Fruit fly (Drosophila melanogaster): ENCODE results near the gene CG10126.

The CG10126 gene

dm6 chr3R:12858079-12858478 is 967 bp downstream of the CG10126 start (continued):
- TF ChIP-seq CG3995 (GFP tag; optimal IDR thresholded peaks at IDR 0.05) (peak; percentile 85), zf30C (GFP tag; optimal IDR thresholded peaks at IDR 0.05) (no peak), pros (GFP tag; optimal IDR thresholded peaks at IDR 0.05) (no peak), repo (GFP tag; optimal IDR thresholded peaks at IDR 0.05) (no peak), CG17186 (GFP tag; optimal IDR thresholded peaks at IDR 0.05) (no peak)

- TF ChIP-seq z (GFP tag; IDR thresholded peaks at IDR 0.05): peak; percentile 57; the same call in 1 of the 3 replicates
- TF ChIP-seq mirr (GFP tag; optimal IDR thresholded peaks at IDR 0.05): peak; percentile 15
- peak; percentile 36; the same call in 1 of the 3 replicates for TF ChIP-seq CG34422 (GFP tag; IDR thresholded peaks at IDR 0.05)
- no peak for TF ChIP-seq CG17328 (GFP tag; IDR thresholded peaks at IDR 0.05)
- peak; percentile 46 for TF ChIP-seq Blimp-1 (GFP tag; optimal IDR thresholded peaks at IDR 0.05)
- TF ChIP-seq bbx (GFP tag; IDR thresholded peaks at IDR 0.05; ENCODE audit: partially characterized antibody): no peak
- no peak for TF ChIP-seq Stat92E (GFP tag; optimal IDR thresholded peaks at IDR 0.05)
- TF ChIP-seq CG2202 (tag; optimal IDR thresholded peaks at IDR 0.05): no peak
- no peak for TF ChIP-seq CG7745 (tag; optimal IDR thresholded peaks at IDR 0.05)
- TF ChIP-seq HHEX (GFP tag; optimal IDR thresholded peaks at IDR 0.05): no peak
- TF ChIP-seq CG1832 (GFP tag; optimal IDR thresholded peaks at IDR 0.05): peak; percentile 45
- TF ChIP-seq Xrp1 (GFP tag; IDR thresholded peaks at IDR 0.05): no peak
- TF ChIP-seq Aef1 (GFP tag; IDR thresholded peaks at IDR 0.05): no peak
- TF ChIP-seq chinmo (GFP tag; IDR thresholded peaks at IDR 0.05; ENCODE audit: partially characterized antibody): no peak
- peak; percentile 70 for TF ChIP-seq Med (GFP tag)
- TF ChIP-seq pfk (GFP tag; optimal IDR thresholded peaks at IDR 0.05): peak; percentile 93
- TF ChIP-seq CG7987 (GFP tag; optimal IDR thresholded peaks at IDR 0.05): no peak
- TF ChIP-seq inv (GFP tag; IDR thresholded peaks at IDR 0.05; ENCODE audit: partially characterized antibody): no peak
- no peak for TF ChIP-seq CG3065 (GFP tag; optimal IDR thresholded peaks at IDR 0.05)
- TF ChIP-seq aop (GFP tag; IDR thresholded peaks at IDR 0.05): no peak
- no peak for TF ChIP-seq CG10321 (GFP tag; IDR thresholded peaks at IDR 0.05)
- no peak for TF ChIP-seq fu2 (GFP tag; optimal IDR thresholded peaks at IDR 0.05)
- no peak for TF ChIP-seq NK7.1 (GFP tag; optimal IDR thresholded peaks at IDR 0.05)
- no peak for TF ChIP-seq CG42726 (GFP tag; IDR thresholded peaks at IDR 0.05; ENCODE audit: partially characterized antibody)
- 0 out of 3 replicates have a peak, but pooled peaks have one; percentile 18 for TF ChIP-seq CG6791 (GFP tag; IDR thresholded peaks at IDR 0.05; ENCODE audit: partially characterized antibody)
- no peak for TF ChIP-seq CG14667 (GFP tag; IDR thresholded peaks at IDR 0.05)
- no peak for TF ChIP-seq CG7963 (GFP tag; IDR thresholded peaks at IDR 0.05; ENCODE audit: partially characterized antibody)
- peak; percentile 46 for TF ChIP-seq abd-A (tag; optimal IDR thresholded peaks at IDR 0.05)
- TF ChIP-seq CG8290 (GFP tag; optimal IDR thresholded peaks at IDR 0.05): no peak
- no peak for TF ChIP-seq CG8290 (tag; optimal IDR thresholded peaks at IDR 0.05)
- no peak for TF ChIP-seq CG13287 (GFP tag; IDR thresholded peaks at IDR 0.05; ENCODE audit: partially characterized antibody)
- TF ChIP-seq CG7271 (tag; optimal IDR thresholded peaks at IDR 0.05): no peak
Observed at dm6 chr3R:12857527-12857926, 1.5 kb downstream of the CG10126 start.

- TF ChIP-seq Deaf1 (tag; optimal IDR thresholded peaks at IDR 0.05) (peak; percentile 96), dpn (GFP tag; optimal IDR thresholded peaks at IDR 0.05) (no peak), Trl (optimal IDR thresholded peaks at IDR 0.05) (peak; percentile 4 to 23), Trl (GFP tag; optimal IDR thresholded peaks at IDR 0.05) (no peak), Adf1 (GFP tag; IDR thresholded peaks at IDR 0.05) (peak; percentile 75), CG3163 (GFP tag; optimal IDR thresholded peaks at IDR 0.05) (no peak)
Observed at dm6 chr3R:12848313-12848712, 10.7 kb downstream of the CG10126 start, which contains the start of gene beat-Va. TSS of gene beat-Va (minus strand) at chr3R:12848419.

All from whole organism, embryonic.